Worm (Caenorhabditis elegans) whole organism, young adult: ENCODE data around the gene R05G6.9.
A peak's percentile ranks its signal among the peaks of the same experiment; 100 is the strongest.

Experiments used
- B0019.2 ChIP-seq: fragments of 200-800 bp; sonication (Bioruptor generic); conservative IDR thresholded peaks from 2 replicates; pipeline ENCODE4 v1.3.6; 2022; ENCODE audit warnings: missing genetic modification reagents, missing genetic modification characterization, missing compliant biosample characterization
- B0336.3 ChIP-seq: fragments of 200-800 bp; sonication (Bioruptor generic); IDR thresholded peaks from 2 replicates; pipeline ENCODE4 v1.3.6; 2022; ENCODE audit warnings: missing genetic modification characterization, missing compliant biosample characterization
- F23B12.7 ChIP-seq: sonication (generic microtip); optimal IDR thresholded peaks from 2 replicates; lab custom pipeline; 2017; ENCODE audit warnings: missing genetic modification characterization, mild to moderate bottlenecking, missing compliant biosample characterization, antibody characterized with exemption, moderate library complexity; ENCODE audit not compliant: insufficient read depth
- F57A8.1 ChIP-seq: fragments of 200-800 bp; sonication (Bioruptor generic); optimal IDR thresholded peaks from 2 replicates; lab custom pipeline; 2018; ENCODE audit warnings: mild to moderate bottlenecking, missing genetic modification characterization, moderate library complexity, missing compliant biosample characterization
- K11D2.4 ChIP-seq: fragments of 200-800 bp; sonication (Bioruptor generic); IDR thresholded peaks from 2 replicates; pipeline ENCODE4 v1.3.6; 2022; ENCODE audit warnings: missing genetic modification reagents, missing genetic modification characterization, missing compliant biosample characterization
- K12H6.12 ChIP-seq: fragments of 200-800 bp; sonication (Bioruptor generic); optimal IDR thresholded peaks from 2 replicates; lab custom pipeline; 2018; ENCODE audit warnings: mild to moderate bottlenecking, missing genetic modification characterization, missing compliant biosample characterization
- T26A5.8 ChIP-seq: sonication (generic microtip); optimal IDR thresholded peaks from 2 replicates; lab custom pipeline; 2016; ENCODE audit warnings: missing genetic modification characterization, missing compliant biosample characterization
- Y53G8AR.9 ChIP-seq: fragments of 200-800 bp; sonication (Bioruptor generic); conservative IDR thresholded peaks from 2 replicates; pipeline ENCODE4 v1.3.6; 2022; ENCODE audit warnings: missing genetic modification reagents, missing genetic modification characterization, missing compliant biosample characterization
- athp-1 ChIP-seq: sonication (generic microtip); optimal IDR thresholded peaks from 2 replicates; lab custom pipeline; 2017; ENCODE audit warnings: mild to moderate bottlenecking, missing genetic modification characterization, missing compliant biosample characterization
- attf-3 ChIP-seq: fragments of 200-800 bp; sonication (Bioruptor generic); conservative IDR thresholded peaks from 2 replicates; pipeline ENCODE4 v1.3.6; 2022; ENCODE audit warnings: missing genetic modification reagents, missing genetic modification characterization, missing compliant biosample characterization
- attf-5 ChIP-seq: fragments of 200-800 bp; sonication (Bioruptor generic); optimal IDR thresholded peaks from 2 replicates; lab custom pipeline; 2018; ENCODE audit warnings: mild to moderate bottlenecking, missing genetic modification characterization, missing compliant biosample characterization
- cebp-1 ChIP-seq, 2 experiments: fragments of 200-800 bp in 1 of 2; sonication (Bioruptor generic) in 1 of 2; sonication (generic microtip) in 1 of 2; IDR thresholded peaks in 1 of 2; optimal IDR thresholded peaks in 1 of 2; 2 replicates each; pipeline versions ENCODE4 v1.3.6 to Lab custom; 2017 to 2022; ENCODE audit warnings: missing compliant biosample characterization in 2 of 2, missing genetic modification characterization in 2 of 2, mild to moderate bottlenecking in 1 of 2, missing genetic modification reagents in 1 of 2, moderate library complexity in 1 of 2
- ceh-100 ChIP-seq: fragments of 200-800 bp; sonication (Bioruptor generic); IDR thresholded peaks from 2 replicates; pipeline ENCODE4 v1.3.6; 2022; ENCODE audit warnings: missing genetic modification reagents, missing genetic modification characterization, missing compliant biosample characterization
- ceh-27 ChIP-seq: fragments of 200-800 bp; sonication (Bioruptor generic); optimal IDR thresholded peaks from 2 replicates; lab custom pipeline; 2018; ENCODE audit warnings: mild to moderate bottlenecking, missing genetic modification characterization, moderate library complexity, missing compliant biosample characterization
- chd-7 ChIP-seq: sonication (generic microtip); optimal IDR thresholded peaks from 2 replicates; lab custom pipeline; 2016; ENCODE audit warnings: mild to moderate bottlenecking, missing genetic modification characterization, moderate library complexity, missing compliant biosample characterization
- die-1 ChIP-seq: sonication (generic microtip); optimal IDR thresholded peaks from 2 replicates; lab custom pipeline; 2016; ENCODE audit warnings: missing genotype, mild to moderate bottlenecking, missing genetic modification characterization, missing compliant biosample characterization
- dox-1 ChIP-seq: fragments of 200-800 bp; sonication (Bioruptor generic); IDR thresholded peaks from 2 replicates; pipeline ENCODE4 v1.3.6; 2022; ENCODE audit warnings: missing genetic modification reagents, missing genetic modification characterization, missing compliant biosample characterization
- dpl-1 ChIP-seq: fragments of 150-350 bp; optimal IDR thresholded peaks from 2 replicates; lab custom pipeline; 2014; ENCODE audit warnings: missing biosample characterization, missing genetic modification reagents, missing genetic modification characterization
- egrh-3 ChIP-seq: fragments of 200-800 bp; sonication (Bioruptor generic); IDR thresholded peaks from 2 replicates; pipeline ENCODE4 v1.3.6; 2022; ENCODE audit warnings: missing genetic modification reagents, missing genetic modification characterization, missing compliant biosample characterization
- ekl-4 ChIP-seq: fragments of 200-800 bp; sonication (Bioruptor generic); IDR thresholded peaks from 2 replicates; pipeline ENCODE4 v1.3.6; 2022; ENCODE audit warnings: missing genetic modification reagents, missing genetic modification characterization, missing compliant biosample characterization
- him-1 ChIP-seq: sonication (generic microtip); optimal IDR thresholded peaks from 2 replicates; lab custom pipeline; 2016; ENCODE audit warnings: missing genotype, missing genetic modification reagents, missing genetic modification characterization, missing compliant biosample characterization
- hmg-1.2 ChIP-seq: fragments of 200-800 bp; sonication (Bioruptor generic); IDR thresholded peaks from 2 replicates; pipeline ENCODE4 v1.3.6; 2022; ENCODE audit warnings: missing genetic modification reagents, missing genetic modification characterization, missing compliant biosample characterization
- hrde-1 ChIP-seq: sonication (generic microtip); optimal IDR thresholded peaks from 2 replicates; lab custom pipeline; 2016; ENCODE audit warnings: missing genetic modification characterization, mild to moderate bottlenecking, missing compliant biosample characterization, moderate library complexity, missing genotype, missing genetic modification reagents, borderline replicate concordance
- let-607 ChIP-seq, 2 experiments: fragments of 200-800 bp in 1 of 2; sonication (Bioruptor generic) in 1 of 2; sonication (generic microtip) in 1 of 2; optimal IDR thresholded peaks; 2 replicates each; lab custom pipeline; 2016 to 2018; ENCODE audit warnings: mild to moderate bottlenecking in 2 of 2, missing compliant biosample characterization in 2 of 2, missing genetic modification characterization in 2 of 2, moderate library complexity in 2 of 2, missing genotype in 1 of 2
- lin-35 ChIP-seq, 3 experiments: fragments of 150-350 bp in 2 of 3; sonication (generic microtip) in 1 of 3; optimal IDR thresholded peaks; 2 replicates each; lab custom pipeline; 2014 to 2018; ENCODE audit warnings: missing biosample characterization in 3 of 3, missing genetic modification characterization in 3 of 3, missing genetic modification reagents in 3 of 3
- lin-40 ChIP-seq: sonication (generic microtip); optimal IDR thresholded peaks from 2 replicates; lab custom pipeline; 2016; ENCODE audit warnings: missing genetic modification characterization, mild to moderate bottlenecking, missing compliant biosample characterization, missing genotype, missing genetic modification reagents
- lin-54 ChIP-seq: fragments of 200-800 bp; sonication (Bioruptor generic); optimal IDR thresholded peaks from 2 replicates; lab custom pipeline; 2018; ENCODE audit warnings: mild to moderate bottlenecking, missing genetic modification characterization, missing compliant biosample characterization
- madf-10 ChIP-seq: sonication (generic microtip); optimal IDR thresholded peaks from 2 replicates; lab custom pipeline; 2016; ENCODE audit warnings: mild to moderate bottlenecking, missing genetic modification characterization, missing compliant biosample characterization
- madf-3 ChIP-seq: fragments of 200-800 bp; sonication (Bioruptor generic); IDR thresholded peaks from 2 replicates; pipeline ENCODE4 v1.3.6; 2022; ENCODE audit warnings: missing genetic modification reagents, missing genetic modification characterization, missing compliant biosample characterization
- madf-6 ChIP-seq: fragments of 200-800 bp; sonication (Bioruptor generic); IDR thresholded peaks from 2 replicates; pipeline ENCODE4 v1.3.6; 2022; ENCODE audit warnings: missing genetic modification reagents, missing genetic modification characterization, missing compliant biosample characterization
- madf-8 ChIP-seq: fragments of 200-800 bp; sonication (Bioruptor generic); conservative IDR thresholded peaks from 2 replicates; pipeline ENCODE4 v1.3.6; 2022; ENCODE audit warnings: missing genetic modification reagents, missing genetic modification characterization, missing compliant biosample characterization
- mcd-1 ChIP-seq: fragments of 200-800 bp; sonication (Bioruptor generic); IDR thresholded peaks from 2 replicates; pipeline ENCODE4 v1.3.6; 2022; ENCODE audit warnings: missing genetic modification reagents, missing genetic modification characterization, missing compliant biosample characterization
- mxl-1 ChIP-seq: sonication (generic microtip); optimal IDR thresholded peaks from 2 replicates; lab custom pipeline; 2016; ENCODE audit warnings: missing genetic modification characterization, missing compliant biosample characterization
- nfyb-1 ChIP-seq: fragments of 200-800 bp; sonication (Bioruptor generic); IDR thresholded peaks from 2 replicates; pipeline ENCODE4 v1.3.6; 2022; ENCODE audit warnings: missing genetic modification reagents, missing genetic modification characterization, missing compliant biosample characterization
- nhr-179 ChIP-seq: sonication (generic microtip); optimal IDR thresholded peaks from 2 replicates; lab custom pipeline; 2016; ENCODE audit warnings: mild to moderate bottlenecking, missing genetic modification characterization, missing compliant biosample characterization
- pbrm-1 ChIP-seq: fragments of 200-800 bp; sonication (Bioruptor generic); IDR thresholded peaks from 2 replicates; pipeline ENCODE4 v1.3.6; 2022; ENCODE audit warnings: missing genetic modification reagents, missing genetic modification characterization, missing compliant biosample characterization
- repo-1 ChIP-seq: sonication (generic microtip); optimal IDR thresholded peaks from 2 replicates; lab custom pipeline; 2017; ENCODE audit warnings: mild to moderate bottlenecking, missing genetic modification characterization, missing compliant biosample characterization
- snpc-1.1 ChIP-seq: sonication (generic microtip); optimal IDR thresholded peaks from 2 replicates; lab custom pipeline; 2017; ENCODE audit warnings: missing genetic modification characterization, mild to moderate bottlenecking, missing compliant biosample characterization, antibody characterized with exemption, moderate library complexity, missing genotype, missing genetic modification reagents; ENCODE audit not compliant: insufficient read depth
- snpc-4 ChIP-seq, 5 experiments: fragments of 150-350 bp in 1 of 5; sonication (generic microtip) in 4 of 5; optimal IDR thresholded peaks; 2 replicates each; lab custom pipeline; 2014 to 2018; ENCODE audit warnings: missing genetic modification characterization in 5 of 5, missing biosample characterization in 3 of 5, antibody characterized with exemption in 2 of 5, mild to moderate bottlenecking in 2 of 5, missing compliant biosample characterization in 2 of 5, missing genotype in 2 of 5, moderate library complexity in 2 of 5, missing genetic modification reagents in 1 of 5
- somi-1 ChIP-seq: fragments of 200-800 bp; sonication (Bioruptor generic); optimal IDR thresholded peaks from 2 replicates; lab custom pipeline; 2018; ENCODE audit warnings: mild to moderate bottlenecking, missing genetic modification characterization, missing compliant biosample characterization
- sptf-2 ChIP-seq: fragments of 200-800 bp; sonication (Bioruptor generic); optimal IDR thresholded peaks from 2 replicates; lab custom pipeline; 2018; ENCODE audit warnings: mild to moderate bottlenecking, missing genetic modification characterization, missing compliant biosample characterization
- tbp1 ChIP-seq: fragments of 200-800 bp; sonication (Bioruptor generic); optimal IDR thresholded peaks from 2 replicates; lab custom pipeline; 2018; ENCODE audit warnings: mild to moderate bottlenecking, missing genetic modification characterization, missing compliant biosample characterization
- unc-130 ChIP-seq: sonication (generic microtip); optimal IDR thresholded peaks from 2 replicates; lab custom pipeline; 2016; ENCODE audit warnings: missing genetic modification reagents, missing genetic modification characterization, missing compliant biosample characterization
- ztf-18 ChIP-seq: sonication (generic microtip); optimal IDR thresholded peaks from 2 replicates; lab custom pipeline; 2016; ENCODE audit warnings: missing genotype, mild to moderate bottlenecking, missing genetic modification characterization, missing compliant biosample characterization
- ztf-26 ChIP-seq: sonication (generic microtip); optimal IDR thresholded peaks from 2 replicates; lab custom pipeline; 2017; ENCODE audit warnings: missing genetic modification characterization, missing compliant biosample characterization

Gene R05G6.9

DNA sequence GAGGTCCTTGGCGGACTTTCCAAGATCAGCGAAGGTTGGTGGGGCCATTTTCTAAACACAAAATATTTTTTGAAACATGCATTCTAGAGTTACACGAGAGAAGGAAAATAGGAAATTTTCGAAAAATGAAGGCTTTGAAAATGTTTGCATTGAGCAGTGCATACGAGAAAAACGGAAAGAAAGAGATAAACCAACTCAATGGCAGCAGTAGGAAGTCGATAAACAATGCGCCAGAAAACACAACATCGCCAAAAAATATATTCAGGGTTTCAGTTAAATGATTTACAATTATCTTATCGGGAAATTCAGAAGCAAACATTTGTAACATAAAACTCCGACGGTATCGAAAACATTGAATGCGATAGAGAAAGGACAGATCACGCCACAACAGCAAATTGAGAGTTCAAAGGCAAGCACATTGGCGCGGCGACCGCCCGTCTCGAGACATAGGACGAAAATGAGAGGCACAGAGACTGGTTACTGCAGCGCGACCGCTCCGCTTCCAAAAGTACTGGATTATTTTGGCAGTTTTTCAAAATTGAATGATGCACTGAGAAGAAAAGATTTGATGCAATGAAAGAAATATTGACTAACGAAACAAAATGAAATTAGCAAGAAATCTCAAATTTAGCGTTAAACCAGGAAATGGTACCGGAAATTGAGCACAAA is 8.1 kb downstream of the R05G6.9 start, which contains the start of the genes vdac-1 and R05G6.5:
Gene vdac-1 (minus strand): TSS at position 51 of the 669 bp plus-strand sequence.
Gene R05G6.5 (plus strand): TSS at position 527 of the 669 bp plus-strand sequence.
- TF ChIP-seq lin-54 (GFP tag; lab: Kevin White, UChicago) (peak; percentile 81), nhr-179 (no peak), him-1 (tag; lab: Kevin White, UChicago) (no peak), B0336.3 (GFP tag; lab: Robert Waterston, UW) (peak; percentile 75), ztf-18 (tag; lab: Kevin White, UChicago) (peak; percentile 42), K12H6.12 (tag; lab: Kevin White, UChicago) (peak; percentile 51), madf-8 (no peak), madf-6 (GFP tag; lab: Robert Waterston, UW) (peak; percentile 45; the same call in 1 of the 2 replicates), ceh-27 (GFP tag; lab: Kevin White, UChicago) (peak; percentile 79), ztf-26 (tag; lab: Kevin White, UChicago) (peak; percentile 21), unc-130 (GFP tag; lab: Kevin White, UChicago) (no peak), die-1 (tag; lab: Kevin White, UChicago) (peak; percentile 16), lin-40 (tag; lab: Kevin White, UChicago) (peak; percentile 68), ekl-4 (GFP tag; lab: Robert Waterston, UW) (peak; percentile 87), mxl-1 (tag; lab: Kevin White, UChicago) (no peak), sptf-2 (GFP tag; lab: Kevin White, UChicago) (no peak), somi-1 (peak; percentile 65), chd-7 (peak; percentile 42), madf-3 (GFP tag; lab: Robert Waterston, UW) (peak; percentile 97), egrh-3 (0 out of 2 replicates have a peak, but pooled peaks have one; percentile 8), B0019.2 (GFP tag; lab: Robert Waterston, UW) (no peak), hrde-1 (tag; lab: Kevin White, UChicago) (no peak), ceh-100 (GFP tag; lab: Robert Waterston, UW) (0 out of 2 replicates have a peak, but pooled peaks have one; percentile 40), mcd-1 (GFP tag; lab: Robert Waterston, UW) (peak; percentile 75), F23B12.7 (peak; percentile 25), Y53G8AR.9 (GFP tag; lab: Robert Waterston, UW) (peak; percentile 86), pbrm-1 (0 out of 2 replicates have a peak, but pooled peaks have one; percentile 55), F57A8.1 (GFP tag; lab: Kevin White, UChicago) (no peak), lin-35 (GFP tag; optimal IDR thresholded peaks at IDR 0.05; lab: Kevin White, UChicago) (peak in 1 of 3 experiments; percentile 73), snpc-1.1 (tag; lab: Kevin White, UChicago) (no peak), T26A5.8 (tag; lab: Kevin White, UChicago) (no peak), snpc-4 (GFP tag; optimal IDR thresholded peaks at IDR 0.05; lab: Kevin White, UChicago) (peak; percentile 22), snpc-4 (tag; optimal IDR thresholded peaks at IDR 0.05; lab: Kevin White, UChicago) (peak; percentile 17 to 58 (median 24)), attf-3 (GFP tag; lab: Robert Waterston, UW) (peak; percentile 67), tbp1 (peak; percentile 55), hmg-1.2 (GFP tag; lab: Robert Waterston, UW) (peak; percentile 92), madf-10 (tag; lab: Kevin White, UChicago) (peak; percentile 45), let-607 (tag; optimal IDR thresholded peaks at IDR 0.05; lab: Kevin White, UChicago) (peak; percentile 75 to 78), K11D2.4 (GFP tag; lab: Robert Waterston, UW) (peak; percentile 54; the same call in 1 of the 2 replicates), attf-5 (GFP tag; lab: Kevin White, UChicago) (peak; percentile 80), dpl-1 (GFP tag; lab: Kevin White, UChicago) (peak; percentile 16), athp-1 (tag; lab: Kevin White, UChicago) (peak; percentile 38), cebp-1 (GFP tag; IDR thresholded peaks at IDR 0.05; lab: Robert Waterston, UW) (no peak), cebp-1 (tag; optimal IDR thresholded peaks at IDR 0.05; lab: Kevin White, UChicago) (peak; percentile 73), dox-1 (GFP tag; lab: Robert Waterston, UW) (peak; percentile 73), repo-1 (peak; percentile 45), nfyb-1 (GFP tag; lab: Robert Waterston, UW) (peak; percentile 44; the same call in 1 of the 2 replicates)
